Worm (Caenorhabditis elegans) whole organism, mixed stage, embryonic: ENCODE data around the gene polh-1.

Experiments
- ces-1 ChIP-seq: fragments of 150-350 bp; optimal IDR thresholded peaks from 2 replicates; lab custom pipeline; 2014; ENCODE audit warnings: missing biosample characterization, missing genetic modification reagents, missing genetic modification characterization
- elt-1 ChIP-seq: sonication (generic microtip); optimal IDR thresholded peaks from 2 replicates; lab custom pipeline; 2017; ENCODE audit warnings: missing genetic modification characterization, mild to moderate bottlenecking, missing compliant biosample characterization, antibody characterized with exemption, moderate library complexity, borderline replicate concordance; ENCODE audit not compliant: insufficient read depth
- elt-3 ChIP-seq: fragments of 150-350 bp; optimal IDR thresholded peaks from 2 replicates; lab custom pipeline; 2014; ENCODE audit warnings: missing biosample characterization, missing genetic modification characterization
- lin-13 ChIP-seq: fragments of 150-350 bp; optimal IDR thresholded peaks from 2 replicates; lab custom pipeline; 2014; ENCODE audit warnings: missing biosample characterization, missing genetic modification characterization
- mep-1 ChIP-seq: fragments of 150-350 bp; optimal IDR thresholded peaks from 2 replicates; lab custom pipeline; 2017; ENCODE audit warnings: missing biosample characterization, missing genetic modification reagents, missing genetic modification characterization, inconsistent platforms
- mls-2 ChIP-seq: sonication (generic microtip); optimal IDR thresholded peaks from 2 replicates; lab custom pipeline; 2016; ENCODE audit warnings: mild to moderate bottlenecking, missing genetic modification characterization, moderate library complexity, missing compliant biosample characterization
- nhr-12 ChIP-seq: fragments of 150-350 bp; optimal IDR thresholded peaks from 2 replicates; lab custom pipeline; 2014; ENCODE audit warnings: missing biosample characterization, missing genetic modification characterization
- nhr-76 ChIP-seq: sonication (generic microtip); optimal IDR thresholded peaks from 2 replicates; lab custom pipeline; 2017; ENCODE audit warnings: missing biosample characterization, missing genetic modification characterization
- unc-39 ChIP-seq: fragments of 150-350 bp; optimal IDR thresholded peaks from 2 replicates; lab custom pipeline; 2014; ENCODE audit warnings: missing biosample characterization, missing genetic modification characterization
- unc-62 ChIP-seq: fragments of 150-350 bp; optimal IDR thresholded peaks from 2 replicates; lab custom pipeline; 2014; ENCODE audit warnings: missing biosample characterization, missing genetic modification reagents, missing genetic modification characterization

DNA sequence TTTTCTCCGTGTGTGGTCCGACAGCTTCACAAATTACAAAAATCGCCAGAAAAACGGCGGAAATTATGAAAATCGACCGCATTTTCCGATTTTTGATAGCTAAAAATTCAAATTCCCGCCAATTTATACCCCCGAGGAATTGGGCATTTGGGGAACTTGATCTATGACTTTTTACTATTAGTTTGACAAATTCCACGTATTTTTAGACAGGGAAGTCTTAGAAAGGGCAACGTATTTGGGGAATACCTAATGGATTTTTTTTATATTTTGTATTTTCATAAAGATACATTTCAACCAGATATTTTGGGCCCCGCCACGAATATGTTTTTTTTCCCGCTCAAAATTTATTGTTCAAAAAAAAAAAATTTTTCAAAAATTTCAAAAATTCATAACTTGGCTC is 34.8 kb upstream of the polh-1 start, which contains the start of gene Y39A3B.7:
- TF ChIP-seq lin-13 (tag; lab: Kevin White, UChicago): no peak
- no peak for TF ChIP-seq elt-1 (tag; lab: Kevin White, UChicago)
- no peak for TF ChIP-seq nhr-12 (tag; lab: Kevin White, UChicago)
- no peak for TF ChIP-seq nhr-76
- TF ChIP-seq mls-2 (tag; lab: Kevin White, UChicago): no peak
- no peak for TF ChIP-seq elt-3 (tag; lab: Kevin White, UChicago)
- TF ChIP-seq unc-62 (GFP tag; lab: Kevin White, UChicago): no peak
- TF ChIP-seq mep-1 (tag; lab: Kevin White, UChicago): no peak
- no peak for TF ChIP-seq ces-1 (GFP tag; lab: Kevin White, UChicago)
- TF ChIP-seq unc-39: no peak
